Fruit fly (Drosophila melanogaster) whole organism, wandering third instar larva: ENCODE data around the gene CG32603.

ENCODE experiments used
- h ChIP-seq: fragments of 200-800 bp; sonication (Bioruptor generic); optimal IDR thresholded peaks from 3 replicates; lab custom pipeline; 2016; ENCODE audit warnings: missing biosample characterization, mild to moderate bottlenecking, missing genetic modification characterization
- psq ChIP-seq: fragments of 200-800 bp; sonication (Bioruptor generic); optimal IDR thresholded peaks from 3 replicates; lab custom pipeline; 2017; ENCODE audit warnings: missing biosample characterization, mild to moderate bottlenecking, missing genetic modification characterization, moderate library complexity

DNA sequence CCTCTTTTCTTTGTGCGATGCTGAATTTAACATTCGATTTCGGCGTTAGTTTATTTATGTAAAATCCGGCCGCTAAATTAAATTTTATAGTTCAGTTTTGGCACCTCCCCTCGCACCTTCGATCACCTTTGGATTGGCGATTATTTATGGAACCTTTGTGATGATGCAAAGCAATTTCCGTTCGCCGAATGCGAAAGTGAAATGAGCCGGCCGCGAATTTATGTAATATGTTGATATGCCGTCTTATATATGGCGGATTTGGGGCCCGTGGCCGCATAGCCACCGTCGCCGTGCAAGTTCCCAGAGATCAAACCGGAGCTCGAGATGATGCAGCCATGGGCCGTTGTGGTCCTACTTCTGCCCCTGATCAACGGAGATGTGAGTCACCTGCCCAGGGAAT, 7.7 kb upstream of the CG32603 start, which contains the start of gene CG11581:
- TF ChIP-seq psq (GFP tag; lab: Kevin White, UChicago) = no peak
- no peak for TF ChIP-seq h (GFP tag; lab: Kevin White, UChicago)
